Fruit fly (Drosophila melanogaster) whole organism, prepupa: ENCODE measurements around the gene CG3225.

Source experiments
- Blimp-1 ChIP-seq: fragments of 200-800 bp; sonication (Bioruptor generic); optimal IDR thresholded peaks from 3 replicates; lab custom pipeline; 2017; ENCODE audit warnings: missing biosample characterization, missing genetic modification characterization, mild to moderate bottlenecking, moderate library complexity, missing genetic modification reagents
- CG15336 ChIP-seq: fragments of 200-800 bp; sonication (Bioruptor generic); IDR thresholded peaks from 2 replicates; pipeline ENCODE4 v1.3.6; 2022; ENCODE audit warnings: missing biosample characterization, missing genetic modification characterization
- CG6276 ChIP-seq: fragments of 200-800 bp; sonication (Bioruptor generic); optimal IDR thresholded peaks from 2 replicates; lab custom pipeline; 2017; ENCODE audit warnings: missing biosample characterization, mild to moderate bottlenecking, missing genetic modification characterization
- CG6854 ChIP-seq: fragments of 200-800 bp; sonication (Bioruptor generic); optimal IDR thresholded peaks from 2 replicates; lab custom pipeline; 2017; ENCODE audit warnings: missing biosample characterization, mild to moderate bottlenecking, missing genetic modification characterization
- CG7368 ChIP-seq: fragments of 200-800 bp; sonication (Bioruptor generic); optimal IDR thresholded peaks from 3 replicates; lab custom pipeline; 2016; ENCODE audit warnings: missing biosample characterization, missing genetic modification characterization
- CG9139 ChIP-seq: fragments of 200-800 bp; sonication (Bioruptor generic); optimal IDR thresholded peaks from 3 replicates; lab custom pipeline; 2017; ENCODE audit warnings: missing biosample characterization, mild to moderate bottlenecking, missing genetic modification characterization
- acj6 ChIP-seq: fragments of 200-800 bp; sonication (Bioruptor generic); optimal IDR thresholded peaks from 3 replicates; lab custom pipeline; 2016; ENCODE audit warnings: missing biosample characterization, missing genetic modification characterization
- dac ChIP-seq: fragments of 200-800 bp; sonication (Bioruptor generic); optimal IDR thresholded peaks from 2 replicates; lab custom pipeline; 2017; ENCODE audit warnings: missing biosample characterization, mild to moderate bottlenecking, missing genetic modification characterization
- esn ChIP-seq: fragments of 200-800 bp; sonication (Bioruptor generic); optimal IDR thresholded peaks from 2 replicates; lab custom pipeline; 2016; ENCODE audit warnings: missing biosample characterization, mild to moderate bottlenecking, missing genetic modification characterization, moderate library complexity
- fkh ChIP-seq: fragments of 200-800 bp; sonication (Bioruptor generic); optimal IDR thresholded peaks from 3 replicates; lab custom pipeline; 2017; ENCODE audit warnings: missing biosample characterization, mild to moderate bottlenecking, missing genetic modification characterization, moderate library complexity
- lz ChIP-seq: fragments of 200-800 bp; sonication (Bioruptor generic); optimal IDR thresholded peaks from 3 replicates; lab custom pipeline; 2016; ENCODE audit warnings: missing biosample characterization, missing genetic modification characterization
- ss ChIP-seq, 2 experiments: fragments of 200-800 bp; sonication (Bioruptor generic); optimal IDR thresholded peaks; 2 replicates in 1 of 2; 3 replicates in 1 of 2; lab custom pipeline; 2017 to 2018; ENCODE audit warnings: mild to moderate bottlenecking in 2 of 2, missing biosample characterization in 2 of 2, missing genetic modification characterization in 2 of 2, moderate library complexity in 1 of 2
- topi ChIP-seq: fragments of 200-800 bp; sonication (Bioruptor generic); optimal IDR thresholded peaks from 3 replicates; lab custom pipeline; 2016; ENCODE audit warnings: missing biosample characterization, missing genetic modification characterization
- vri ChIP-seq: fragments of 200-800 bp; sonication (Bioruptor generic); optimal IDR thresholded peaks from 3 replicates; lab custom pipeline; 2016; ENCODE audit warnings: missing biosample characterization, mild to moderate bottlenecking, missing genetic modification characterization

dm6 chr2L:4810044-4810609 lies 7.9 kb downstream of the CG3225 start:
- TF ChIP-seq CG9139 (GFP tag; lab: Kevin White, UChicago) (no peak), ss (GFP tag; optimal IDR thresholded peaks at IDR 0.05; lab: Kevin White, UChicago) (no peak), CG6854 (peak; percentile 79), topi (peak; percentile 12), CG7368 (GFP tag; lab: Kevin White, UChicago) (peak; percentile 26), Blimp-1 (GFP tag; lab: Kevin White, UChicago) (no peak), vri (GFP tag; lab: Kevin White, UChicago) (peak; percentile 25), fkh (GFP tag; lab: Kevin White, UChicago) (no peak), dac (GFP tag; lab: Kevin White, UChicago) (no peak), CG6276 (GFP tag; lab: Kevin White, UChicago) (no peak), CG15336 (GFP tag; lab: Robert Waterston, UW) (peak; percentile 46; the same call in 1 of the 2 replicates), lz (peak; percentile 26), esn (GFP tag; lab: Kevin White, UChicago) (peak; percentile 49), acj6 (GFP tag; lab: Kevin White, UChicago) (peak; percentile 17)
